Fruit fly (Drosophila melanogaster): Measurements from ENCODE around the gene CG46281.

CG46281 gene

dm6 chr3R:12997550-12998233, 32.4 kb downstream of the CG46281 start, which contains the start of the genes CG17327, CG44194 and CG7518 (continued):
- TF ChIP-seq pzg (GFP tag; optimal IDR thresholded peaks at IDR 0.05) (peak; percentile 73), ftz-f1 (GFP tag; optimal IDR thresholded peaks at IDR 0.05) (no peak), rib (GFP tag; IDR thresholded peaks at IDR 0.05) (peak; percentile 77), CG5245 (GFP tag; optimal IDR thresholded peaks at IDR 0.05) (no peak), D19A (tag; optimal IDR thresholded peaks at IDR 0.05) (no peak), MBD-R2 (GFP tag; IDR thresholded peaks at IDR 0.05) (peak; percentile 59), Myb (GFP tag; optimal IDR thresholded peaks at IDR 0.05) (peak; percentile 41), CG7556 (GFP tag; optimal IDR thresholded peaks at IDR 0.05) (no peak), Dbx (GFP tag; IDR thresholded peaks at IDR 0.05) (no peak), tio (GFP tag; optimal IDR thresholded peaks at IDR 0.05) (no peak), Atf3 (GFP tag; optimal IDR thresholded peaks at IDR 0.05) (no peak), CG5953 (GFP tag; IDR thresholded peaks at IDR 0.05) (no peak), slp2 (GFP tag; optimal IDR thresholded peaks at IDR 0.05) (no peak), ac (GFP tag; optimal IDR thresholded peaks at IDR 0.05) (no peak), crol (GFP tag; IDR thresholded peaks at IDR 0.05) (no peak), bab2 (GFP tag; optimal IDR thresholded peaks at IDR 0.05) (peak; percentile 39), bbx (GFP tag; IDR thresholded peaks at IDR 0.05; ENCODE audit: partially characterized antibody) (peak; percentile 37; the same call in 1 of the 2 replicates), sd (tag; optimal IDR thresholded peaks at IDR 0.05) (no peak), yki (optimal IDR thresholded peaks at IDR 0.05) (no peak), Lim3 (GFP tag; IDR thresholded peaks at IDR 0.05) (no peak), CG10267 (tag; optimal IDR thresholded peaks at IDR 0.05) (peak; percentile 29), CG33557 (GFP tag; optimal IDR thresholded peaks at IDR 0.05) (no peak), Elba2 (GFP tag; optimal IDR thresholded peaks at IDR 0.05) (no peak), CG2712 (tag; optimal IDR thresholded peaks at IDR 0.05) (no peak), Mrtf (GFP tag; IDR thresholded peaks at IDR 0.05) (no peak), Dref (GFP tag; IDR thresholded peaks at IDR 0.05) (peak; percentile 43), CG4424 (GFP tag; optimal IDR thresholded peaks at IDR 0.05) (no peak), CG12219 (GFP tag; optimal IDR thresholded peaks at IDR 0.05) (no peak), H2.0 (GFP tag; IDR thresholded peaks at IDR 0.05) (no peak), CG6791 (GFP tag; IDR thresholded peaks at IDR 0.05; ENCODE audit: partially characterized antibody) (peak; percentile 42; the same call in 1 of the 3 replicates), Vsx1 (GFP tag; optimal IDR thresholded peaks at IDR 0.05) (no peak), HmgD (GFP tag; optimal IDR thresholded peaks at IDR 0.05) (peak; percentile 52), CG18599 (GFP tag; optimal IDR thresholded peaks at IDR 0.05) (no peak), CG1832 (GFP tag; optimal IDR thresholded peaks at IDR 0.05) (no peak), Aef1 (GFP tag; IDR thresholded peaks at IDR 0.05) (no peak), CG11093 (GFP tag; IDR thresholded peaks at IDR 0.05) (no peak), CG1024 (GFP tag; IDR thresholded peaks at IDR 0.05) (peak; percentile 53; the same call in 1 of the 2 replicates), fu2 (GFP tag; optimal IDR thresholded peaks at IDR 0.05) (peak; percentile 16), chinmo (GFP tag; IDR thresholded peaks at IDR 0.05; ENCODE audit: partially characterized antibody) (peak; percentile 80; the same call in 2 of the 4 replicates), CG11696 (GFP tag; IDR thresholded peaks at IDR 0.05) (no peak), bowl (GFP tag; IDR thresholded peaks at IDR 0.05) (no peak), CG32767 (GFP tag; IDR thresholded peaks at IDR 0.05) (no peak), hb (GFP tag; IDR thresholded peaks at IDR 0.05; ENCODE audit: partially characterized antibody) (no peak), CG42726 (GFP tag; IDR thresholded peaks at IDR 0.05; ENCODE audit: partially characterized antibody) (peak; percentile 51; the same call in 1 of the 2 replicates), bigmax (GFP tag; optimal IDR thresholded peaks at IDR 0.05) (no peak), Hr3 (GFP tag; optimal IDR thresholded peaks at IDR 0.05) (peak; percentile 53), Xrp1 (GFP tag; IDR thresholded peaks at IDR 0.05) (no peak), insv (GFP tag; optimal IDR thresholded peaks at IDR 0.05) (no peak), odd (GFP tag; optimal IDR thresholded peaks at IDR 0.05) (no peak), Fer1 (GFP tag; optimal IDR thresholded peaks at IDR 0.05) (no peak), CG18764 (GFP tag; optimal IDR thresholded peaks at IDR 0.05) (no peak)

All from whole organism, embryonic.